Worm (Caenorhabditis elegans) whole organism, L4/young adult: ENCODE data around the gene klf-2.

Experiments
- W03F9.2 ChIP-seq: fragments of 150-350 bp; optimal IDR thresholded peaks from 2 replicates; lab custom pipeline; 2014; ENCODE audit warnings: missing biosample characterization, missing genetic modification characterization
- him-1 ChIP-seq: sonication (generic microtip); optimal IDR thresholded peaks from 2 replicates; lab custom pipeline; 2016; ENCODE audit warnings: missing genotype, missing genetic modification reagents, missing genetic modification characterization, missing compliant biosample characterization

- TF ChIP-seq him-1: no peak
- TF ChIP-seq W03F9.2 (tag; lab: Kevin White, UChicago): no peak
Observed at ce11 chrV:20685383-20685782, at the start of gene klf-2.
